Fruit fly (Drosophila melanogaster): ENCODE results near the gene CG13907.
A peak's percentile ranks its signal among the peaks of the same experiment; 100 is the strongest.

CG13907 gene

DNA sequence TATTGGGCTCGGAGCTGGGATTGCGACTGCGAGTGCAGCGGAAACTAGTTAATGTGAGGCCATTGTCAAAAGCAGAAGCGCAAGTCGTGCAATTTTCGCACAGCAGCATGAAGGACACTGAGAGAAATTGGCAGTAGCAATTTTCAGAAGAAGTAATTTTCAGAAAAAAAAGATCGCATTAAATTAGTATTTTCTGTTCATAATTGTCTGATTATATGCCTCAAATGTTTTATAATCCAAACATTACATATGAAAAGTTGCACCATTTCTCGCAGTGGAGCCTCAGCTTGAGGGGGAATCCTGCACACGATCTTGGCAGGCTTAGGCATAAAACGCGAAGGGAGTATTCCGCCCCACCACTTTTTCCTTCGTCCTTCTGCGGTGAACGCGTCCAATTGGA is 22.6 kb upstream of the CG13907 start (continued):
- peak; percentile 58 for TF ChIP-seq CG2678 (tag; optimal IDR thresholded peaks at IDR 0.05)
- TF ChIP-seq tna (GFP tag; IDR thresholded peaks at IDR 0.05; ENCODE audit: partially characterized antibody), result no peak
- peak; percentile 79 for TF ChIP-seq sisA (GFP tag; IDR thresholded peaks at IDR 0.05)
- peak; percentile 4 for TF ChIP-seq CG10654 (GFP tag; optimal IDR thresholded peaks at IDR 0.05)
- TF ChIP-seq CG4617 (GFP tag; optimal IDR thresholded peaks at IDR 0.05; ENCODE audit: borderline replicate concordance), result peak; percentile 2
- TF ChIP-seq CG3995 (GFP tag; optimal IDR thresholded peaks at IDR 0.05), result no peak
- TF ChIP-seq CG17612 (GFP tag; IDR thresholded peaks at IDR 0.05), result no peak
- TF ChIP-seq Hr3 (GFP tag; optimal IDR thresholded peaks at IDR 0.05), result peak; percentile 44
- TF ChIP-seq CG11504 (tag; optimal IDR thresholded peaks at IDR 0.05), result peak; percentile 57
- TF ChIP-seq CG12299 (tag; optimal IDR thresholded peaks at IDR 0.05), result peak; percentile 57
- TF ChIP-seq CG32767 (GFP tag; IDR thresholded peaks at IDR 0.05), result no peak
- TF ChIP-seq CG10431 (GFP tag; optimal IDR thresholded peaks at IDR 0.05), result peak; percentile 56
- no peak for TF ChIP-seq usp (GFP tag; optimal IDR thresholded peaks at IDR 0.05)
- TF ChIP-seq tgo (GFP tag; IDR thresholded peaks at IDR 0.05), result peak; percentile 26; the same call in 1 of the 3 replicates
- no peak for TF ChIP-seq cad (GFP tag; optimal IDR thresholded peaks at IDR 0.05)
- peak; percentile 48 for TF ChIP-seq CG10366 (GFP tag; IDR thresholded peaks at IDR 0.05)
- TF ChIP-seq CG4424 (GFP tag; optimal IDR thresholded peaks at IDR 0.05), result peak; percentile 63
- TF ChIP-seq CG7786 (GFP tag; optimal IDR thresholded peaks at IDR 0.05), result peak; percentile 34
- peak; percentile 50 for TF ChIP-seq CG14667 (GFP tag; IDR thresholded peaks at IDR 0.05)
- peak; percentile 41 for TF ChIP-seq org-1 (GFP tag; optimal IDR thresholded peaks at IDR 0.05)
- TF ChIP-seq CG1602 (GFP tag; optimal IDR thresholded peaks at IDR 0.05), result peak; percentile 61
- TF ChIP-seq gfzf (GFP tag; optimal IDR thresholded peaks at IDR 0.05), result no peak
- TF ChIP-seq gt (GFP tag; IDR thresholded peaks at IDR 0.05), result no peak
- peak; percentile 55; the same call in 1 of the 3 replicates for TF ChIP-seq ken (GFP tag; IDR thresholded peaks at IDR 0.05)
- TF ChIP-seq CG6254 (GFP tag; optimal IDR thresholded peaks at IDR 0.05), result peak; percentile 58
- TF ChIP-seq Kr (GFP tag; optimal IDR thresholded peaks at IDR 0.05), result no peak
- TF ChIP-seq Dad (GFP tag; optimal IDR thresholded peaks at IDR 0.05), result peak; percentile 12
- peak in 1 of 3 experiments; percentile 80 for TF ChIP-seq lola (GFP tag; optimal IDR thresholded peaks at IDR 0.05)
- peak; percentile 72 for TF ChIP-seq Antp (GFP tag; optimal IDR thresholded peaks at IDR 0.05)
- peak; percentile 33 for TF ChIP-seq maf-S (GFP tag; optimal IDR thresholded peaks at IDR 0.05)
- no peak for TF ChIP-seq exex (tag; optimal IDR thresholded peaks at IDR 0.05)
- TF ChIP-seq Aef1 (GFP tag; IDR thresholded peaks at IDR 0.05), result no peak
- peak; percentile 66 for TF ChIP-seq D19A (tag; optimal IDR thresholded peaks at IDR 0.05)
- TF ChIP-seq CG10274 (GFP tag; optimal IDR thresholded peaks at IDR 0.05), result no peak
- 0 out of 3 replicates have a peak, but pooled peaks have one; percentile 40 for TF ChIP-seq ase (GFP tag; IDR thresholded peaks at IDR 0.05)
- no peak for TF ChIP-seq CG31224 (GFP tag; IDR thresholded peaks at IDR 0.05)
- no peak for TF ChIP-seq grn (GFP tag; optimal IDR thresholded peaks at IDR 0.05)
- no peak for TF ChIP-seq HLHmδ (GFP tag; optimal IDR thresholded peaks at IDR 0.05)
- TF ChIP-seq CG9932 (GFP tag; IDR thresholded peaks at IDR 0.05), result no peak
- TF ChIP-seq Dref (GFP tag; IDR thresholded peaks at IDR 0.05), result no peak
- no peak for TF ChIP-seq Oaz (GFP tag; IDR thresholded peaks at IDR 0.05)
- no peak for TF ChIP-seq p53 (GFP tag; optimal IDR thresholded peaks at IDR 0.05)
- peak; percentile 33 for TF ChIP-seq Asciz (GFP tag; optimal IDR thresholded peaks at IDR 0.05)
- no peak for TF ChIP-seq CG7928 (GFP tag; optimal IDR thresholded peaks at IDR 0.05)
- no peak for TF ChIP-seq CG2129 (GFP tag; IDR thresholded peaks at IDR 0.05; ENCODE audit: partially characterized antibody)
- no peak for TF ChIP-seq Sox100B (GFP tag; optimal IDR thresholded peaks at IDR 0.05)
- no peak for TF ChIP-seq Fer3 (tag; optimal IDR thresholded peaks at IDR 0.05)
- TF ChIP-seq CG17568 (GFP tag; optimal IDR thresholded peaks at IDR 0.05), result no peak
- no peak for TF ChIP-seq pros (GFP tag; optimal IDR thresholded peaks at IDR 0.05)
- TF ChIP-seq CG13424 (tag; optimal IDR thresholded peaks at IDR 0.05), result peak; percentile 69
- peak; percentile 35 for TF ChIP-seq CG8924 (tag; optimal IDR thresholded peaks at IDR 0.05)
